Worm (Caenorhabditis elegans): Measurements from ENCODE around the gene srx-131.

DNA sequence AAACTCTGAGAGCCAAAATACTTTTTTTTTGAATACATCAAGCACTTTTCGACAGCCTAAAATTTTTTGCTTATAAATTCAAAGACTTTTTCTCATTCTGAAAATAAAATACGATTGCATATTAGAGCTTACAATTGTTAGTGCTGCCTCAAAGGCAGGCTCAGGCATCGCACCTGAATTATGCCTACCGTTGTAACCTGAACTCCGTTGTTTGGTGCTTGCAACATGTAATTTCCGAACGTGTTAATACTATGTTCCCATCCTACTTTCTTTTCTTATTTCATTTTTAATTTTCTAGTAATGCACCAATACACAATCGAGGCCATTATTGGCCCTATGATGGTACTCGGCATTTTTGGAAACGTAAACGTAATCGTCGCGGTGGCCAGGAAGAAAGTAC is 42.1 kb downstream of the srx-131 start, which contains the start of gene srsx-19:
- no peak for TF ChIP-seq nhr-237 (tag; optimal IDR thresholded peaks at IDR 0.05)
- no peak for TF ChIP-seq pha-4 (tag; optimal IDR thresholded peaks at IDR 0.05)
- no peak for TF ChIP-seq unc-39 (tag; optimal IDR thresholded peaks at IDR 0.05)
- TF ChIP-seq tbx-8 (GFP tag; optimal IDR thresholded peaks at IDR 0.05): no peak
- no peak for TF ChIP-seq nhr-76 (tag; optimal IDR thresholded peaks at IDR 0.05)
- no peak for TF ChIP-seq nhr-12 (tag; optimal IDR thresholded peaks at IDR 0.05)
